Worm (Caenorhabditis elegans): ENCODE data around the gene best-5.

- TF ChIP-seq pha-4 (tag; optimal IDR thresholded peaks at IDR 0.05) (no peak), egl-27 (tag; optimal IDR thresholded peaks at IDR 0.05) (no peak), jun-1 (tag; optimal IDR thresholded peaks at IDR 0.05) (no peak)
Observed at ce11 chrIII:9720191-9720590, 30.1 kb upstream of the best-5 start, which contains the start of gene ncx-7.
